Fruit fly (Drosophila melanogaster): Measurements from ENCODE around the gene Sec16.

Gene Sec16

dm6 chrX:12574666-12575202 is 21.1 kb upstream of the Sec16 start (continued):
- TF ChIP-seq Lpt (GFP tag; optimal IDR thresholded peaks at IDR 0.05): no peak
- no peak for TF ChIP-seq Elba2 (GFP tag; optimal IDR thresholded peaks at IDR 0.05)
- TF ChIP-seq pnt (GFP tag; optimal IDR thresholded peaks at IDR 0.05): no peak
- TF ChIP-seq tll (GFP tag; optimal IDR thresholded peaks at IDR 0.05): no peak
- no peak for TF ChIP-seq CG11093 (GFP tag; IDR thresholded peaks at IDR 0.05)
- no peak for TF ChIP-seq CG7963 (GFP tag; IDR thresholded peaks at IDR 0.05; ENCODE audit: partially characterized antibody)
- TF ChIP-seq ttk (GFP tag; IDR thresholded peaks at IDR 0.05): no peak
- TF ChIP-seq ato (GFP tag; IDR thresholded peaks at IDR 0.05; ENCODE audit: partially characterized antibody): no peak
- no peak for TF ChIP-seq CG3726 (GFP tag; IDR thresholded peaks at IDR 0.05)
- TF ChIP-seq Fer1 (GFP tag; optimal IDR thresholded peaks at IDR 0.05): peak; percentile 2
- peak; percentile 29 for TF ChIP-seq CG7786 (GFP tag; optimal IDR thresholded peaks at IDR 0.05)
- TF ChIP-seq CG3407 (GFP tag; optimal IDR thresholded peaks at IDR 0.05): no peak
- TF ChIP-seq stc (GFP tag; IDR thresholded peaks at IDR 0.05): no peak
- 0 out of 2 replicates have a peak, but pooled peaks have one; percentile 6 for TF ChIP-seq CG6689 (GFP tag; IDR thresholded peaks at IDR 0.05)
- no peak for TF ChIP-seq Atf6 (GFP tag; IDR thresholded peaks at IDR 0.05)
- TF ChIP-seq Dll (GFP tag; IDR thresholded peaks at IDR 0.05; ENCODE audit: partially characterized antibody): 0 out of 4 replicates have a peak, but pooled peaks have one; percentile 24
- no peak for TF ChIP-seq Blimp-1 (GFP tag; optimal IDR thresholded peaks at IDR 0.05)
- peak in 1 of 3 experiments; percentile 11 for TF ChIP-seq Stat92E (GFP tag; optimal IDR thresholded peaks at IDR 0.05)
- TF ChIP-seq CG10979 (tag; optimal IDR thresholded peaks at IDR 0.05): no peak
- no peak for TF ChIP-seq CG17359 (tag; optimal IDR thresholded peaks at IDR 0.05)
- TF ChIP-seq crc (GFP tag; optimal IDR thresholded peaks at IDR 0.05): no peak
- TF ChIP-seq unc-4 (GFP tag; IDR thresholded peaks at IDR 0.05; ENCODE audit: partially characterized antibody): no peak
- peak; percentile 77 for TF ChIP-seq CG7987 (GFP tag; optimal IDR thresholded peaks at IDR 0.05)
- TF ChIP-seq onecut (GFP tag; IDR thresholded peaks at IDR 0.05): no peak
- no peak for TF ChIP-seq dmrt11E (tag; optimal IDR thresholded peaks at IDR 0.05)
- no peak for TF ChIP-seq hbn (GFP tag; IDR thresholded peaks at IDR 0.05; ENCODE audit: partially characterized antibody)
- no peak for TF ChIP-seq Antp (GFP tag; optimal IDR thresholded peaks at IDR 0.05)
- no peak for TF ChIP-seq Bteb2 (GFP tag; optimal IDR thresholded peaks at IDR 0.05)
- no peak for TF ChIP-seq CG14441 (GFP tag; IDR thresholded peaks at IDR 0.05)
- no peak for TF ChIP-seq CG1602 (GFP tag; optimal IDR thresholded peaks at IDR 0.05)
- TF ChIP-seq Xbp1 (GFP tag; optimal IDR thresholded peaks at IDR 0.05): peak; percentile 16
- no peak for TF ChIP-seq ind (GFP tag; optimal IDR thresholded peaks at IDR 0.05)
- TF ChIP-seq insv (GFP tag; optimal IDR thresholded peaks at IDR 0.05): peak in 1 of 2 experiments; percentile 25
- TF ChIP-seq CG7556 (GFP tag; optimal IDR thresholded peaks at IDR 0.05): no peak
- TF ChIP-seq CG17802 (tag; optimal IDR thresholded peaks at IDR 0.05): no peak
- no peak for TF ChIP-seq klu (GFP tag; IDR thresholded peaks at IDR 0.05)
- TF ChIP-seq Nf-YB (GFP tag; optimal IDR thresholded peaks at IDR 0.05): no peak
- TF ChIP-seq CG6654 (GFP tag; optimal IDR thresholded peaks at IDR 0.05): no peak
- TF ChIP-seq slbo (GFP tag; IDR thresholded peaks at IDR 0.05): no peak
- no peak for TF ChIP-seq CG12155 (GFP tag; optimal IDR thresholded peaks at IDR 0.05)
- peak; percentile 17 for TF ChIP-seq PHDP (tag; optimal IDR thresholded peaks at IDR 0.05)
- TF ChIP-seq nmo (GFP tag; optimal IDR thresholded peaks at IDR 0.05): no peak
- TF ChIP-seq CG6813 (GFP tag; optimal IDR thresholded peaks at IDR 0.05): no peak
- peak; percentile 2 for TF ChIP-seq cwo (GFP tag; optimal IDR thresholded peaks at IDR 0.05)
- TF ChIP-seq CG2116 (GFP tag; optimal IDR thresholded peaks at IDR 0.05): no peak
- TF ChIP-seq zen2 (GFP tag; IDR thresholded peaks at IDR 0.05; ENCODE audit: partially characterized antibody): 0 out of 3 replicates have a peak, but pooled peaks have one; percentile 7
- peak; percentile 6 to 96 for TF ChIP-seq bsh (GFP tag; optimal IDR thresholded peaks at IDR 0.05)
- TF ChIP-seq amos (GFP tag; IDR thresholded peaks at IDR 0.05; ENCODE audit: partially characterized antibody): no peak
- TF ChIP-seq CG10959 (GFP tag; IDR thresholded peaks at IDR 0.05): no peak
